Worm (Caenorhabditis elegans): ENCODE measurements around the gene ubc-7.
A peak's percentile ranks its signal among the peaks of the same experiment; 100 is the strongest.

The ubc-7 gene

ce11 chrIII:9631117-9631655 lies at the start of gene ubc-7 (continued):
- no peak for TF ChIP-seq nhr-41 (GFP tag; IDR thresholded peaks at IDR 0.05)
- peak; percentile 39 for TF ChIP-seq nhr-77 (tag; optimal IDR thresholded peaks at IDR 0.05)
- no peak for TF ChIP-seq snpc-1.2 (GFP tag; IDR thresholded peaks at IDR 0.05)
- TF ChIP-seq ama-1 (optimal IDR thresholded peaks at IDR 0.05): peak; percentile 53
- peak; percentile 27 for TF ChIP-seq nhr-48 (tag; optimal IDR thresholded peaks at IDR 0.05)
- TF ChIP-seq jun-1 (tag; optimal IDR thresholded peaks at IDR 0.05): no peak
- no peak for TF ChIP-seq nhr-111 (GFP tag; optimal IDR thresholded peaks at IDR 0.05)
- peak; percentile 92 for TF ChIP-seq aha-1 (tag)
- TF ChIP-seq set-16 (GFP tag; IDR thresholded peaks at IDR 0.05): no peak
- peak; percentile 76 for TF ChIP-seq dve-1 (tag; optimal IDR thresholded peaks at IDR 0.05; ENCODE audit: insufficient read depth)
- no peak for TF ChIP-seq skn-1 (tag; optimal IDR thresholded peaks at IDR 0.05)
- peak; percentile 32 for TF ChIP-seq nhr-11 (tag; optimal IDR thresholded peaks at IDR 0.05)
- no peak for TF ChIP-seq zag-1 (tag; optimal IDR thresholded peaks at IDR 0.05)
- 0 out of 2 replicates have a peak, but pooled peaks have one; percentile 35 for TF ChIP-seq pha-4 (GFP tag; IDR thresholded peaks at IDR 0.05)
- peak; percentile 74 for TF ChIP-seq pha-4 (tag; optimal IDR thresholded peaks at IDR 0.05)

- no peak for TF ChIP-seq spr-1 (tag; optimal IDR thresholded peaks at IDR 0.05)
- peak in 1 of 2 experiments; percentile 55 for TF ChIP-seq unc-62 (GFP tag; optimal IDR thresholded peaks at IDR 0.05 in 1 of 2)
- TF ChIP-seq unc-62 (tag; optimal IDR thresholded peaks at IDR 0.05): no peak
- no peak for TF ChIP-seq snpc-4 (tag; optimal IDR thresholded peaks at IDR 0.05)
- no peak for TF ChIP-seq snpc-1.2 (GFP tag; IDR thresholded peaks at IDR 0.05)
- TF ChIP-seq ZK546.5 (tag; optimal IDR thresholded peaks at IDR 0.05): no peak
Measured at ce11 chrIII:9678819-9679218, 47.9 kb upstream of the ubc-7 start, which contains the start of gene ugt-60. ugt-60 (minus strand) TSS chrIII:9679051.

- TF ChIP-seq rbr-2 (tag; optimal IDR thresholded peaks at IDR 0.05) (no peak), daf-8 (GFP tag; IDR thresholded peaks at IDR 0.05) (no peak), dmd-9 (GFP tag; IDR thresholded peaks at IDR 0.05) (no peak), daf-16 (GFP tag; optimal IDR thresholded peaks at IDR 0.05) (no peak), daf-16 (tag; optimal IDR thresholded peaks at IDR 0.05) (no peak), F49E8.2 (tag; optimal IDR thresholded peaks at IDR 0.05; ENCODE audit: borderline replicate concordance) (no peak), spr-3 (GFP tag; optimal IDR thresholded peaks at IDR 0.05) (no peak)
Measured at ce11 chrIII:9669546-9669945, 38.6 kb upstream of the ubc-7 start.

ce11 chrIII:9667591-9668265 lies 36.8 kb upstream of the ubc-7 start, which contains the start of gene C07A9.9:
C07A9.9 (minus strand) TSS chrIII:9667641.
- TF ChIP-seq Y75B8A.6 (GFP tag; IDR thresholded peaks at IDR 0.05) (no peak), dve-1 (tag; optimal IDR thresholded peaks at IDR 0.05; ENCODE audit: insufficient read depth) (peak; percentile 73), duxl-1 (tag; optimal IDR thresholded peaks at IDR 0.05; ENCODE audit: poor library complexity) (no peak), aha-1 (tag) (peak; percentile 99), T26A8.4 (GFP tag; IDR thresholded peaks at IDR 0.05) (no peak; the same call in 1 of the 2 replicates), daf-12 (tag; optimal IDR thresholded peaks at IDR 0.05) (no peak), fos-1 (tag; optimal IDR thresholded peaks at IDR 0.05) (no peak), ceh-82 (tag; optimal IDR thresholded peaks at IDR 0.05) (no peak), unc-62 (GFP tag; optimal IDR thresholded peaks at IDR 0.05 in 1 of 2) (peak in 1 of 2 experiments; percentile 53), unc-62 (tag; optimal IDR thresholded peaks at IDR 0.05) (no peak), hmg-1.1 (GFP tag; IDR thresholded peaks at IDR 0.05) (peak; percentile 72), ztf-11 (tag; optimal IDR thresholded peaks at IDR 0.05) (no peak), nhr-76 (tag; optimal IDR thresholded peaks at IDR 0.05) (no peak), ctbp-1 (GFP tag; IDR thresholded peaks at IDR 0.05) (peak; percentile 64), ceh-28 (tag; optimal IDR thresholded peaks at IDR 0.05) (peak; percentile 6), ceh-20 (GFP tag; IDR thresholded peaks at IDR 0.05) (peak; percentile 83), cey-2 (tag; optimal IDR thresholded peaks at IDR 0.05; ENCODE audit: borderline replicate concordance, insufficient read depth) (peak; percentile 55), hlh-11 (tag; optimal IDR thresholded peaks at IDR 0.05) (peak; percentile 93), mep-1 (tag; optimal IDR thresholded peaks at IDR 0.05) (peak; percentile 79), egl-27 (tag; optimal IDR thresholded peaks at IDR 0.05) (no peak), fkh-10 (GFP tag; optimal IDR thresholded peaks at IDR 0.05) (peak; percentile 59), T20F7.1 (GFP tag; optimal IDR thresholded peaks at IDR 0.05) (peak; percentile 67), hif-1 (tag; optimal IDR thresholded peaks at IDR 0.05) (peak in 1 of 2 experiments; percentile 73), F44E2.7 (GFP tag; IDR thresholded peaks at IDR 0.05) (no peak)
